Fruit fly (Drosophila melanogaster): ENCODE results near the gene dnt.

Gene dnt

dm6 chr2L:19342018-19342417 lies 21.0 kb downstream of the dnt start (continued):
- TF ChIP-seq CG7987 (GFP tag; optimal IDR thresholded peaks at IDR 0.05) (no peak), CG33213 (GFP tag; optimal IDR thresholded peaks at IDR 0.05) (no peak), ap (GFP tag; IDR thresholded peaks at IDR 0.05) (no peak), crol (GFP tag; IDR thresholded peaks at IDR 0.05) (no peak), az2 (GFP tag; optimal IDR thresholded peaks at IDR 0.05) (peak; percentile 58), Trl (optimal IDR thresholded peaks at IDR 0.05) (no peak), Trl (GFP tag; optimal IDR thresholded peaks at IDR 0.05) (no peak), CG11696 (GFP tag; IDR thresholded peaks at IDR 0.05) (no peak), Oli (tag; optimal IDR thresholded peaks at IDR 0.05) (peak; percentile 66), bbx (GFP tag; IDR thresholded peaks at IDR 0.05; ENCODE audit: partially characterized antibody) (no peak), slp2 (GFP tag; optimal IDR thresholded peaks at IDR 0.05) (no peak), Atf6 (GFP tag; IDR thresholded peaks at IDR 0.05) (no peak), CG13894 (tag; optimal IDR thresholded peaks at IDR 0.05) (no peak), Dek (tag; optimal IDR thresholded peaks at IDR 0.05) (no peak), sens-2 (GFP tag; IDR thresholded peaks at IDR 0.05) (no peak), Fer2 (tag; optimal IDR thresholded peaks at IDR 0.05) (no peak), CG6254 (GFP tag; optimal IDR thresholded peaks at IDR 0.05) (peak; percentile 55), sens (GFP tag) (peak; percentile 78), btn (GFP tag; optimal IDR thresholded peaks at IDR 0.05) (no peak), Myb (GFP tag; optimal IDR thresholded peaks at IDR 0.05) (no peak), gt (GFP tag; IDR thresholded peaks at IDR 0.05) (no peak), zfh1 (GFP tag; IDR thresholded peaks at IDR 0.05) (peak; percentile 63; the same call in 2 of the 3 replicates), stwl (tag; optimal IDR thresholded peaks at IDR 0.05) (peak; percentile 6), CG2712 (tag; optimal IDR thresholded peaks at IDR 0.05) (peak; percentile 76), CG32772 (GFP tag; IDR thresholded peaks at IDR 0.05) (peak; percentile 46; the same call in 1 of the 2 replicates), CoRest (tag; optimal IDR thresholded peaks at IDR 0.05) (peak; percentile 37), Jarid2 (GFP tag; optimal IDR thresholded peaks at IDR 0.05) (no peak), CG5180 (GFP tag; optimal IDR thresholded peaks at IDR 0.05) (peak; percentile 55), CG3995 (GFP tag; optimal IDR thresholded peaks at IDR 0.05) (no peak), yki (optimal IDR thresholded peaks at IDR 0.05) (no peak), Hmr (GFP tag; optimal IDR thresholded peaks at IDR 0.05) (no peak), knrl (GFP tag; IDR thresholded peaks at IDR 0.05; ENCODE audit: partially characterized antibody) (no peak), CG4360 (GFP tag; IDR thresholded peaks at IDR 0.05) (0 out of 2 replicates have a peak, but pooled peaks have one; percentile 12), CG10267 (tag; optimal IDR thresholded peaks at IDR 0.05) (peak; percentile 56), Xrp1 (GFP tag; IDR thresholded peaks at IDR 0.05) (peak; percentile 76), CG34224 (GFP tag; IDR thresholded peaks at IDR 0.05; ENCODE audit: partially characterized antibody) (no peak), CG18262 (tag; optimal IDR thresholded peaks at IDR 0.05) (peak; percentile 76), lmd (GFP tag; IDR thresholded peaks at IDR 0.05) (no peak), CG17829 (tag; optimal IDR thresholded peaks at IDR 0.05) (peak; percentile 59), CG12942 (GFP tag; optimal IDR thresholded peaks at IDR 0.05) (no peak), CG30431 (GFP tag; optimal IDR thresholded peaks at IDR 0.05) (no peak), CG4424 (GFP tag; optimal IDR thresholded peaks at IDR 0.05) (peak; percentile 70), kah (GFP tag; optimal IDR thresholded peaks at IDR 0.05) (no peak), HLHmδ (GFP tag; optimal IDR thresholded peaks at IDR 0.05) (no peak), CG12104 (GFP tag; optimal IDR thresholded peaks at IDR 0.05) (no peak), pho (GFP tag; optimal IDR thresholded peaks at IDR 0.05) (no peak), Gsc (GFP tag; IDR thresholded peaks at IDR 0.05) (no peak), Meics (GFP tag; optimal IDR thresholded peaks at IDR 0.05) (no peak), CG4617 (GFP tag; optimal IDR thresholded peaks at IDR 0.05; ENCODE audit: borderline replicate concordance) (no peak), CG2116 (GFP tag; optimal IDR thresholded peaks at IDR 0.05) (no peak), Lim3 (GFP tag; IDR thresholded peaks at IDR 0.05) (no peak), Eip74EF (GFP tag; optimal IDR thresholded peaks at IDR 0.05) (no peak)

Data from whole organism, embryonic.